Fruit fly (Drosophila melanogaster) whole organism, pupa: ENCODE results near the gene Sgs8.

Experiments
- CG12605 ChIP-seq: fragments of 200-800 bp; sonication (Bioruptor generic); IDR thresholded peaks from 2 replicates; pipeline ENCODE4 v1.3.6; 2022; ENCODE audit warnings: missing biosample characterization, missing genetic modification characterization
- CG13204 ChIP-seq: fragments of 200-800 bp; sonication (Bioruptor generic); optimal IDR thresholded peaks from 2 replicates; lab custom pipeline; 2018; ENCODE audit warnings: missing biosample characterization, mild to moderate bottlenecking, missing genetic modification characterization, moderate library complexity
- CG14655 ChIP-seq: fragments of 200-800 bp; sonication (Bioruptor generic); optimal IDR thresholded peaks from 3 replicates; lab custom pipeline; 2017; ENCODE audit warnings: mild to moderate bottlenecking, missing biosample characterization, missing genetic modification reagents, missing genetic modification characterization
- CG32121 ChIP-seq: fragments of 200-800 bp; sonication (Bioruptor generic); IDR thresholded peaks from 2 replicates; pipeline ENCODE4 v1.3.6; 2022; ENCODE audit warnings: missing biosample characterization, missing genetic modification characterization
- CG8159 ChIP-seq: fragments of 200-800 bp; sonication (Bioruptor generic); optimal IDR thresholded peaks from 3 replicates; lab custom pipeline; 2018; ENCODE audit warnings: missing biosample characterization, mild to moderate bottlenecking, missing genetic modification characterization, moderate library complexity
- EcR ChIP-seq: fragments of 200-800 bp; sonication (Bioruptor generic); optimal IDR thresholded peaks from 3 replicates; lab custom pipeline; 2019; ENCODE audit warnings: missing biosample characterization, missing genetic modification characterization, mild to moderate bottlenecking, moderate library complexity, missing genetic modification reagents
- Ets98B ChIP-seq: fragments of 200-800 bp; sonication (Bioruptor generic); IDR thresholded peaks from 2 replicates; pipeline ENCODE4 v1.3.6; 2022; ENCODE audit warnings: missing biosample characterization, missing genetic modification characterization
- Pif1B ChIP-seq: fragments of 200-800 bp; sonication (Bioruptor generic); optimal IDR thresholded peaks from 3 replicates; lab custom pipeline; 2016; ENCODE audit warnings: missing biosample characterization, missing genetic modification characterization
- fd96Ca ChIP-seq: fragments of 200-800 bp; sonication (Bioruptor generic); IDR thresholded peaks from 3 replicates; pipeline ENCODE4 v1.3.6; 2022; ENCODE audit warnings: missing biosample characterization, missing genetic modification characterization
- rn ChIP-seq: fragments of 200-800 bp; sonication (Bioruptor generic); IDR thresholded peaks from 2 replicates; pipeline ENCODE4 v1.3.6; 2022; ENCODE audit warnings: missing biosample characterization, missing genetic modification characterization

dm6 chr3L:11515349-11516079 is 6.3 kb upstream of the Sgs8 start:
- TF ChIP-seq Pif1B (no peak), CG13204 (GFP tag; lab: Kevin White, UChicago) (no peak), rn (GFP tag; lab: Robert Waterston, UW) (no peak), fd96Ca (GFP tag; lab: Robert Waterston, UW) (no peak), CG32121 (no peak), CG14655 (no peak), Ets98B (GFP tag; lab: Robert Waterston, UW) (no peak), CG12605 (GFP tag; lab: Robert Waterston, UW) (no peak), CG8159 (no peak), EcR (GFP tag; lab: Kevin White, UChicago) (no peak)
